Worm (Caenorhabditis elegans) whole organism, early embryonic: ENCODE measurements around the gene srx-125.

Experiments
- aly-1 ChIP-seq: sonication (generic microtip); optimal IDR thresholded peaks from 2 replicates; lab custom pipeline; 2016; ENCODE audit warnings: missing genetic modification characterization, missing compliant biosample characterization
- flt-1 ChIP-seq: fragments of 200-800 bp; sonication (Bioruptor generic); IDR thresholded peaks from 2 replicates; pipeline ENCODE4 v1.3.6; 2022; ENCODE audit warnings: missing genetic modification characterization, missing compliant biosample characterization
- sea-1 ChIP-seq: fragments of 200-800 bp; sonication (Bioruptor generic); conservative IDR thresholded peaks from 2 replicates; pipeline ENCODE4 v1.3.6; 2022; ENCODE audit warnings: missing genetic modification characterization, missing compliant biosample characterization

ce11 chrV:13408440-13408839, 41.3 kb downstream of the srx-125 start:
- no peak for TF ChIP-seq aly-1 (tag; lab: Kevin White, UChicago)
- no peak for TF ChIP-seq flt-1 (GFP tag; lab: Robert Waterston, UW)
- no peak for TF ChIP-seq sea-1 (GFP tag; lab: Robert Waterston, UW)
